Fruit fly (Drosophila melanogaster) whole organism, embryonic: ENCODE data around the gene ClC-c.

Experiments
- Atf6 ChIP-seq: fragments of 200-800 bp; sonication (Bioruptor generic); IDR thresholded peaks from 2 replicates; pipeline ENCODE4 v1.3.6; 2022; ENCODE audit warnings: missing biosample characterization, missing genetic modification characterization
- CG10267 ChIP-seq: fragments of 200-800 bp; sonication (Bioruptor generic); optimal IDR thresholded peaks from 2 replicates; lab custom pipeline; 2018; ENCODE audit warnings: missing biosample characterization, mild to moderate bottlenecking, missing genetic modification characterization, moderate library complexity
- CG10979 ChIP-seq: fragments of 200-800 bp; sonication (Bioruptor generic); optimal IDR thresholded peaks from 2 replicates; lab custom pipeline; 2018; ENCODE audit warnings: missing biosample characterization, mild to moderate bottlenecking, missing genetic modification characterization, moderate library complexity
- CG12219 ChIP-seq: fragments of 200-800 bp; sonication (Bioruptor generic); optimal IDR thresholded peaks from 3 replicates; lab custom pipeline; 2018; ENCODE audit warnings: missing biosample characterization, mild to moderate bottlenecking, missing genetic modification characterization
- CG13424 ChIP-seq: fragments of 200-800 bp; sonication (Bioruptor generic); optimal IDR thresholded peaks from 2 replicates; lab custom pipeline; 2019; ENCODE audit warnings: missing biosample characterization, mild to moderate bottlenecking, missing genetic modification characterization, moderate library complexity
- CG15011 ChIP-seq: fragments of 200-800 bp; sonication (Bioruptor generic); optimal IDR thresholded peaks from 3 replicates; lab custom pipeline; 2018; ENCODE audit warnings: missing biosample characterization, mild to moderate bottlenecking, missing genetic modification characterization
- CG16813 ChIP-seq: fragments of 200-800 bp; sonication (Bioruptor generic); IDR thresholded peaks from 3 replicates; pipeline ENCODE4 v1.3.6; 2022; ENCODE audit warnings: missing biosample characterization, missing genetic modification characterization; ENCODE audit not compliant: partially characterized antibody
- CG18619 ChIP-seq: fragments of 200-800 bp; sonication (Bioruptor generic); optimal IDR thresholded peaks from 3 replicates; lab custom pipeline; 2017; ENCODE audit warnings: missing biosample characterization, mild to moderate bottlenecking, missing genetic modification characterization
- CG2116 ChIP-seq: fragments of 200-800 bp; sonication (Bioruptor generic); optimal IDR thresholded peaks from 3 replicates; lab custom pipeline; 2018; ENCODE audit warnings: missing biosample characterization, mild to moderate bottlenecking, missing genetic modification characterization
- CG2120 ChIP-seq: fragments of 200-800 bp; sonication (Bioruptor generic); optimal IDR thresholded peaks from 3 replicates; lab custom pipeline; 2016; ENCODE audit warnings: missing biosample characterization, missing genetic modification characterization
- CG30020 ChIP-seq: fragments of 200-800 bp; optimal IDR thresholded peaks from 2 replicates; lab custom pipeline; 2019; ENCODE audit warnings: missing biosample characterization, mild to moderate bottlenecking, missing genetic modification characterization, moderate library complexity
- CG34376 ChIP-seq: fragments of 200-800 bp; sonication (Bioruptor generic); optimal IDR thresholded peaks from 2 replicates; lab custom pipeline; 2018; ENCODE audit warnings: missing biosample characterization, mild to moderate bottlenecking, missing genetic modification characterization
- CG34422 ChIP-seq: fragments of 200-800 bp; sonication (Bioruptor generic); IDR thresholded peaks from 3 replicates; pipeline ENCODE4 v1.3.6; 2022; ENCODE audit warnings: missing biosample characterization, missing genetic modification characterization
- CG3847 ChIP-seq: fragments of 200-800 bp; sonication (Bioruptor generic); IDR thresholded peaks from 2 replicates; pipeline ENCODE4 v1.3.6; 2022; ENCODE audit warnings: missing biosample characterization, missing genetic modification characterization
- CG4617 ChIP-seq: fragments of 200-800 bp; sonication (Bioruptor generic); optimal IDR thresholded peaks from 3 replicates; lab custom pipeline; 2016; ENCODE audit warnings: missing biosample characterization, missing genetic modification characterization, borderline replicate concordance
- CG6683 ChIP-seq: fragments of 200-800 bp; sonication (Bioruptor generic); optimal IDR thresholded peaks from 2 replicates; lab custom pipeline; 2017; ENCODE audit warnings: missing biosample characterization, mild to moderate bottlenecking, missing genetic modification characterization, missing genetic modification reagents
- CG6791 ChIP-seq: fragments of 200-800 bp; sonication (Bioruptor generic); IDR thresholded peaks from 3 replicates; pipeline ENCODE4 v1.3.6; 2022; ENCODE audit warnings: missing biosample characterization, missing genetic modification characterization; ENCODE audit not compliant: partially characterized antibody
- CG7745 ChIP-seq: fragments of 200-800 bp; sonication (Bioruptor generic); optimal IDR thresholded peaks from 2 replicates; lab custom pipeline; 2018; ENCODE audit warnings: missing biosample characterization, mild to moderate bottlenecking, missing genetic modification characterization, moderate library complexity
- CG8924 ChIP-seq: fragments of 200-800 bp; optimal IDR thresholded peaks from 3 replicates; lab custom pipeline; 2019; ENCODE audit warnings: missing biosample characterization, mild to moderate bottlenecking, missing genetic modification characterization, moderate library complexity
- D ChIP-seq, 2 experiments: fragments of 200-800 bp in 1 of 2; fragments of >200 bp in 1 of 2; sonication (Bioruptor generic) in 1 of 2; optimal IDR thresholded peaks; 2 replicates in 1 of 2; 3 replicates in 1 of 2; lab custom pipeline; 2017; ENCODE audit warnings: mild to moderate bottlenecking in 1 of 2, missing biosample characterization in 1 of 2, missing genetic modification characterization in 1 of 2, missing genetic modification reagents in 1 of 2
- Dll ChIP-seq: fragments of 200-800 bp; sonication (Bioruptor generic); IDR thresholded peaks from 4 replicates; pipeline ENCODE4 v1.3.6; 2022; ENCODE audit warnings: missing biosample characterization, missing genetic modification characterization; ENCODE audit not compliant: partially characterized antibody
- Doc2 ChIP-seq: fragments of 200-800 bp; sonication (Bioruptor generic); IDR thresholded peaks from 2 replicates; pipeline ENCODE4 v1.3.6; 2022; ENCODE audit warnings: missing biosample characterization, missing genetic modification characterization
- Drgx ChIP-seq: fragments of 200-800 bp; sonication (Bioruptor generic); IDR thresholded peaks from 2 replicates; pipeline ENCODE4 v1.3.6; 2022; ENCODE audit warnings: missing biosample characterization, missing genetic modification characterization
- E2f2 ChIP-seq: fragments of 200-800 bp; sonication (Bioruptor generic); IDR thresholded peaks from 2 replicates; pipeline ENCODE4 v1.3.6; 2022; ENCODE audit warnings: missing biosample characterization, missing genetic modification characterization
- Fer1 ChIP-seq: fragments of 200-800 bp; sonication (Bioruptor generic); optimal IDR thresholded peaks from 2 replicates; lab custom pipeline; 2017; ENCODE audit warnings: missing biosample characterization, mild to moderate bottlenecking, missing genetic modification characterization
- HLH4C ChIP-seq: fragments of 200-800 bp; sonication (Bioruptor generic); IDR thresholded peaks from 3 replicates; pipeline ENCODE4 v1.3.6; 2022; ENCODE audit warnings: missing biosample characterization, missing genetic modification characterization; ENCODE audit not compliant: partially characterized antibody
- HmgD ChIP-seq: fragments of 200-800 bp; sonication (Bioruptor generic); optimal IDR thresholded peaks from 3 replicates; lab custom pipeline; 2016; ENCODE audit warnings: missing biosample characterization, missing genetic modification characterization
- Lhr ChIP-seq: fragments of 200-800 bp; sonication (Bioruptor generic); optimal IDR thresholded peaks from 3 replicates; lab custom pipeline; 2017; ENCODE audit warnings: mild to moderate bottlenecking, missing biosample characterization, missing genetic modification reagents, missing genetic modification characterization
- MTF-1 ChIP-seq: fragments of 200-800 bp; sonication (Bioruptor generic); optimal IDR thresholded peaks from 2 replicates; lab custom pipeline; 2018; ENCODE audit warnings: missing biosample characterization, mild to moderate bottlenecking, missing genetic modification characterization, borderline replicate concordance
- Opbp ChIP-seq: fragments of 200-800 bp; sonication (Bioruptor generic); IDR thresholded peaks from 3 replicates; pipeline ENCODE4 v1.3.6; 2022; ENCODE audit warnings: missing biosample characterization, missing genetic modification characterization; ENCODE audit not compliant: partially characterized antibody
- ash1 ChIP-seq: fragments of 200-800 bp; sonication (Bioruptor generic); optimal IDR thresholded peaks from 2 replicates; lab custom pipeline; 2018; ENCODE audit warnings: missing biosample characterization, mild to moderate bottlenecking, missing genetic modification characterization
- ato ChIP-seq: fragments of 200-800 bp; sonication (Bioruptor generic); IDR thresholded peaks from 2 replicates; pipeline ENCODE4 v1.3.6; 2022; ENCODE audit warnings: missing biosample characterization, missing genetic modification characterization; ENCODE audit not compliant: partially characterized antibody
- cg ChIP-seq: fragments of 200-800 bp; sonication (Bioruptor generic); optimal IDR thresholded peaks from 3 replicates; lab custom pipeline; 2019; ENCODE audit warnings: missing biosample characterization, mild to moderate bottlenecking, missing genetic modification characterization, moderate library complexity
- chinmo ChIP-seq: fragments of 200-800 bp; sonication (Bioruptor generic); IDR thresholded peaks from 4 replicates; pipeline ENCODE4 v1.3.6; 2022; ENCODE audit warnings: missing biosample characterization, missing genetic modification characterization; ENCODE audit not compliant: partially characterized antibody
- corto ChIP-seq: fragments of 200-800 bp; sonication (Bioruptor generic); optimal IDR thresholded peaks from 2 replicates; lab custom pipeline; 2016; ENCODE audit warnings: missing biosample characterization, mild to moderate bottlenecking, missing genetic modification characterization, moderate library complexity
- gfzf ChIP-seq: fragments of 200-800 bp; sonication (Bioruptor generic); optimal IDR thresholded peaks from 2 replicates; lab custom pipeline; 2016; ENCODE audit warnings: missing biosample characterization, mild to moderate bottlenecking, missing genetic modification characterization, moderate library complexity
- gro ChIP-seq: fragments of 200-800 bp; sonication (Bioruptor generic); optimal IDR thresholded peaks from 2 replicates; lab custom pipeline; 2016; ENCODE audit warnings: missing biosample characterization, missing genetic modification characterization
- nerfin-2 ChIP-seq: fragments of 200-800 bp; sonication (Bioruptor generic); IDR thresholded peaks from 2 replicates; pipeline ENCODE4 v1.3.6; 2022; ENCODE audit warnings: missing biosample characterization, missing genetic modification characterization; ENCODE audit not compliant: partially characterized antibody
- nmo ChIP-seq: fragments of 200-800 bp; sonication (Bioruptor generic); optimal IDR thresholded peaks from 2 replicates; lab custom pipeline; 2018; ENCODE audit warnings: missing biosample characterization, mild to moderate bottlenecking, missing genetic modification characterization, moderate library complexity
- odd ChIP-seq: fragments of 200-800 bp; sonication (Bioruptor generic); optimal IDR thresholded peaks from 2 replicates; lab custom pipeline; 2017; ENCODE audit warnings: missing biosample characterization, mild to moderate bottlenecking, missing genetic modification characterization
- pros ChIP-seq: fragments of 200-800 bp; sonication (Bioruptor generic); optimal IDR thresholded peaks from 3 replicates; lab custom pipeline; 2019; ENCODE audit warnings: missing biosample characterization, mild to moderate bottlenecking, missing genetic modification characterization, moderate library complexity
- pzg ChIP-seq: fragments of 200-800 bp; sonication (Bioruptor generic); optimal IDR thresholded peaks from 3 replicates; lab custom pipeline; 2018; ENCODE audit warnings: missing biosample characterization, mild to moderate bottlenecking, missing genetic modification characterization, moderate library complexity
- rib ChIP-seq: fragments of 200-800 bp; sonication (Bioruptor generic); IDR thresholded peaks from 2 replicates; pipeline ENCODE4 v1.3.6; 2022; ENCODE audit warnings: missing biosample characterization, missing genetic modification characterization
- row ChIP-seq: fragments of 200-800 bp; sonication (Bioruptor generic); IDR thresholded peaks from 3 replicates; pipeline ENCODE4 v1.3.6; 2022; ENCODE audit warnings: missing biosample characterization, missing genetic modification characterization
- vnd ChIP-seq: fragments of 200-800 bp; sonication (Bioruptor generic); IDR thresholded peaks from 3 replicates; pipeline ENCODE4 v1.3.6; 2022; ENCODE audit warnings: missing biosample characterization, missing genetic modification characterization; ENCODE audit not compliant: partially characterized antibody
- vvl ChIP-seq: fragments of 200-800 bp; sonication (Bioruptor generic); IDR thresholded peaks from 2 replicates; pipeline ENCODE4 v1.3.6; 2022; ENCODE audit warnings: missing biosample characterization, missing genetic modification characterization
- zen2 ChIP-seq: fragments of 200-800 bp; sonication (Bioruptor generic); IDR thresholded peaks from 3 replicates; pipeline ENCODE4 v1.3.6; 2022; ENCODE audit warnings: missing biosample characterization, missing genetic modification characterization; ENCODE audit not compliant: partially characterized antibody

Gene ClC-c

DNA sequence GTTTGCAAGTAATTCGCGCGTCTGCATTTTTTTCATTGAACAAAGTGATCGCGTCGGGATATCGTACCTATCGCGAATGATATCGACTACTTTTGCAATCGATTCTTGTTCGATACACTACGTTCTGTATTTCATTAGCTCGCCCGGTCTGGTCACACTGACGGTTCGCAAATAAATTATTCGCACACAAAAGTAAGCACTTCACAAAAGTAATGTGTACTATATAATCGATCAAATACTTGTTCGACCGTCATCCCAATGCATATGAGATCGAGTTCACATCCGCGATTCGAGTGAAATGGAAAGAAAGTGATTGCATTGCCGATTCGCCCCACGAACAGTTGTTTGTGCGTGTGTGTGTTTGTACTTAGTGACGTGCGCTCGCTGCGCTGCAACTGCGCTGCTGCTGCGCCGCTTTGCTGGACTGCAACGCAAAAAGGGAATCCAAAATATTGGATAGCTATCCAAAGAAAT, at the start of gene ClC-c, which contains the start of gene CG5235 (continued):
- TF ChIP-seq corto = no peak
- peak; percentile 36 for TF ChIP-seq CG8924 (tag; lab: Kevin White, UChicago)
- TF ChIP-seq Doc2 (GFP tag; lab: Robert Waterston, UW) = no peak
- TF ChIP-seq Opbp (GFP tag; lab: Robert Waterston, UW) = peak; percentile 77
- TF ChIP-seq Lhr = peak; percentile 14
- TF ChIP-seq CG13424 = no peak
- TF ChIP-seq row (GFP tag; lab: Robert Waterston, UW) = peak; percentile 7; the same call in 1 of the 3 replicates
- TF ChIP-seq CG6791 (GFP tag; lab: Robert Waterston, UW) = peak; percentile 88
- peak; percentile 26 for TF ChIP-seq nmo
- no peak for TF ChIP-seq odd (GFP tag; lab: Kevin White, UChicago)
- peak; percentile 40 for TF ChIP-seq CG10267 (tag; lab: Kevin White, UChicago)
- no peak for TF ChIP-seq CG15011 (GFP tag; lab: Kevin White, UChicago)
- TF ChIP-seq CG30020 (tag; lab: Kevin White, UChicago) = peak; percentile 1
- peak; percentile 83 for TF ChIP-seq Dll (GFP tag; lab: Robert Waterston, UW)
- peak; percentile 94 for TF ChIP-seq rib
- peak; percentile 81 for TF ChIP-seq nerfin-2
- TF ChIP-seq E2f2 (GFP tag; lab: Robert Waterston, UW) = peak; percentile 78
- TF ChIP-seq Atf6 (GFP tag; lab: Robert Waterston, UW) = 0 out of 2 replicates have a peak, but pooled peaks have one; percentile 34
- TF ChIP-seq CG12219 (GFP tag; lab: Kevin White, UChicago) = no peak
- no peak for TF ChIP-seq MTF-1 (GFP tag; lab: Kevin White, UChicago)
- peak; percentile 92 for TF ChIP-seq CG4617 (GFP tag; lab: Kevin White, UChicago)
- peak; percentile 74 for TF ChIP-seq vnd (GFP tag; lab: Robert Waterston, UW)
- no peak for TF ChIP-seq CG6683 (GFP tag; lab: Kevin White, UChicago)
- peak; percentile 25 for TF ChIP-seq gro
- TF ChIP-seq pros (GFP tag; lab: Kevin White, UChicago) = no peak
- peak; percentile 81 for TF ChIP-seq cg (GFP tag; lab: Kevin White, UChicago)
- peak; percentile 46 for TF ChIP-seq CG7745 (tag; lab: Kevin White, UChicago)
- peak; percentile 79; the same call in 2 of the 3 replicates for TF ChIP-seq zen2 (GFP tag; lab: Robert Waterston, UW)
- peak; percentile 86; the same call in 2 of the 4 replicates for TF ChIP-seq chinmo (GFP tag; lab: Robert Waterston, UW)
- TF ChIP-seq CG34376 (GFP tag; lab: Kevin White, UChicago) = peak; percentile 45
- TF ChIP-seq CG2120 = peak; percentile 9
- TF ChIP-seq CG10979 (tag; lab: Kevin White, UChicago) = no peak
- TF ChIP-seq vvl = peak; percentile 38; the same call in 1 of the 2 replicates
- TF ChIP-seq D (optimal IDR thresholded peaks at IDR 0.05; lab: Kevin White, UChicago) = peak; percentile 41
- no peak for TF ChIP-seq D (GFP tag; optimal IDR thresholded peaks at IDR 0.05; lab: Kevin White, UChicago)
- TF ChIP-seq CG3847 (GFP tag; lab: Robert Waterston, UW) = 0 out of 2 replicates have a peak, but pooled peaks have one; percentile 12
- TF ChIP-seq CG2116 = peak; percentile 52
- TF ChIP-seq Drgx (GFP tag; lab: Robert Waterston, UW) = no peak
- TF ChIP-seq HmgD = peak; percentile 60
- peak; percentile 79 for TF ChIP-seq CG16813 (GFP tag; lab: Robert Waterston, UW)
- peak; percentile 38 for TF ChIP-seq Fer1
- TF ChIP-seq gfzf (GFP tag; lab: Kevin White, UChicago) = peak; percentile 88
- TF ChIP-seq CG18619 (GFP tag; lab: Kevin White, UChicago) = no peak
- TF ChIP-seq CG34422 (GFP tag; lab: Robert Waterston, UW) = peak; percentile 23; the same call in 1 of the 3 replicates
- no peak for TF ChIP-seq ash1 (GFP tag; lab: Kevin White, UChicago)
- TF ChIP-seq HLH4C (GFP tag; lab: Robert Waterston, UW) = peak; percentile 84
- TF ChIP-seq ato = peak; percentile 78
- TF ChIP-seq pzg (GFP tag; lab: Kevin White, UChicago) = peak; percentile 84
